Fruit fly (Drosophila melanogaster) whole organism, embryonic: Measurements from ENCODE around the gene aop.

ENCODE experiments used
- ATbp ChIP-seq: fragments of 200-800 bp; sonication (Bioruptor generic); optimal IDR thresholded peaks from 2 replicates; lab custom pipeline; 2017; ENCODE audit warnings: missing biosample characterization, mild to moderate bottlenecking, missing genetic modification characterization, missing genetic modification reagents
- Abd-B ChIP-seq: fragments of 200-800 bp; sonication (Bioruptor generic); optimal IDR thresholded peaks from 2 replicates; lab custom pipeline; 2018; ENCODE audit warnings: missing biosample characterization, mild to moderate bottlenecking, missing genetic modification characterization, moderate library complexity
- Adf1 ChIP-seq: fragments of 200-800 bp; sonication (Bioruptor generic); IDR thresholded peaks from 2 replicates; pipeline ENCODE4 v1.3.6; 2022; ENCODE audit warnings: missing biosample characterization, missing genetic modification characterization
- CG10366 ChIP-seq: fragments of 200-800 bp; sonication (Bioruptor generic); IDR thresholded peaks from 2 replicates; pipeline ENCODE4 v1.3.6; 2022; ENCODE audit warnings: missing biosample characterization, missing genetic modification characterization
- CG11696 ChIP-seq: fragments of 200-800 bp; sonication (Bioruptor generic); IDR thresholded peaks from 2 replicates; pipeline ENCODE4 v1.3.6; 2022; ENCODE audit warnings: missing biosample characterization, missing genetic modification characterization
- CG12299 ChIP-seq: fragments of 200-800 bp; sonication (Bioruptor generic); optimal IDR thresholded peaks from 2 replicates; lab custom pipeline; 2018; ENCODE audit warnings: missing biosample characterization, mild to moderate bottlenecking, missing genetic modification characterization
- CG13894 ChIP-seq: fragments of 200-800 bp; sonication (Bioruptor generic); optimal IDR thresholded peaks from 3 replicates; lab custom pipeline; 2018; ENCODE audit warnings: missing biosample characterization, mild to moderate bottlenecking, missing genetic modification characterization, moderate library complexity
- CG14860 ChIP-seq: fragments of 200-800 bp; sonication (Bioruptor generic); IDR thresholded peaks from 3 replicates; pipeline ENCODE4 v1.3.6; 2022; ENCODE audit warnings: missing biosample characterization, missing genetic modification characterization; ENCODE audit not compliant: partially characterized antibody
- CG16813 ChIP-seq: fragments of 200-800 bp; sonication (Bioruptor generic); IDR thresholded peaks from 3 replicates; pipeline ENCODE4 v1.3.6; 2022; ENCODE audit warnings: missing biosample characterization, missing genetic modification characterization; ENCODE audit not compliant: partially characterized antibody
- CG18599 ChIP-seq: fragments of 200-800 bp; sonication (Bioruptor generic); optimal IDR thresholded peaks from 3 replicates; lab custom pipeline; 2017; ENCODE audit warnings: missing biosample characterization, missing genetic modification characterization, mild to moderate bottlenecking, moderate library complexity, missing genetic modification reagents
- CG2678 ChIP-seq: fragments of 200-800 bp; sonication (Bioruptor generic); optimal IDR thresholded peaks from 3 replicates; lab custom pipeline; 2019; ENCODE audit warnings: missing biosample characterization, mild to moderate bottlenecking, missing genetic modification characterization, moderate library complexity
- CG31441 ChIP-seq: fragments of 200-800 bp; sonication (Bioruptor generic); IDR thresholded peaks from 2 replicates; pipeline ENCODE4 v1.3.6; 2022; ENCODE audit warnings: missing biosample characterization, missing genetic modification characterization
- CG34422 ChIP-seq: fragments of 200-800 bp; sonication (Bioruptor generic); IDR thresholded peaks from 3 replicates; pipeline ENCODE4 v1.3.6; 2022; ENCODE audit warnings: missing biosample characterization, missing genetic modification characterization
- CG43689 ChIP-seq: fragments of 200-800 bp; sonication (Bioruptor generic); IDR thresholded peaks from 2 replicates; pipeline ENCODE4 v1.3.6; 2022; ENCODE audit warnings: missing biosample characterization, missing genetic modification characterization
- CG6683 ChIP-seq: fragments of 200-800 bp; sonication (Bioruptor generic); optimal IDR thresholded peaks from 2 replicates; lab custom pipeline; 2017; ENCODE audit warnings: missing biosample characterization, mild to moderate bottlenecking, missing genetic modification characterization, missing genetic modification reagents
- CG6791 ChIP-seq: fragments of 200-800 bp; sonication (Bioruptor generic); IDR thresholded peaks from 3 replicates; pipeline ENCODE4 v1.3.6; 2022; ENCODE audit warnings: missing biosample characterization, missing genetic modification characterization; ENCODE audit not compliant: partially characterized antibody
- CG7372 ChIP-seq: fragments of 200-800 bp; sonication (Bioruptor generic); IDR thresholded peaks from 2 replicates; pipeline ENCODE4 v1.3.6; 2022; ENCODE audit warnings: missing biosample characterization, missing genetic modification characterization
- CG7556 ChIP-seq: fragments of 200-800 bp; sonication (Bioruptor generic); optimal IDR thresholded peaks from 2 replicates; lab custom pipeline; 2017; ENCODE audit warnings: missing biosample characterization, mild to moderate bottlenecking, missing genetic modification characterization
- CG7963 ChIP-seq: fragments of 200-800 bp; sonication (Bioruptor generic); IDR thresholded peaks from 3 replicates; pipeline ENCODE4 v1.3.6; 2022; ENCODE audit warnings: missing biosample characterization, missing genetic modification characterization; ENCODE audit not compliant: partially characterized antibody
- CG7987 ChIP-seq: fragments of 200-800 bp; sonication (Bioruptor generic); optimal IDR thresholded peaks from 2 replicates; lab custom pipeline; 2018; ENCODE audit warnings: missing biosample characterization, mild to moderate bottlenecking, missing genetic modification characterization, moderate library complexity
- Deaf1 ChIP-seq: fragments of 200-800 bp; optimal IDR thresholded peaks from 3 replicates; lab custom pipeline; 2019; ENCODE audit warnings: missing biosample characterization, mild to moderate bottlenecking, missing genetic modification characterization, moderate library complexity
- Dek ChIP-seq: fragments of 200-800 bp; sonication (Bioruptor generic); optimal IDR thresholded peaks from 3 replicates; lab custom pipeline; 2019; ENCODE audit warnings: missing biosample characterization, mild to moderate bottlenecking, missing genetic modification characterization, moderate library complexity
- Fer3 ChIP-seq: fragments of 200-800 bp; sonication (Bioruptor generic); optimal IDR thresholded peaks from 2 replicates; lab custom pipeline; 2018; ENCODE audit warnings: missing biosample characterization, mild to moderate bottlenecking, missing genetic modification characterization, moderate library complexity
- Hr39 ChIP-seq: fragments of >200 bp; optimal IDR thresholded peaks from 2 replicates; lab custom pipeline; 2017
- Max ChIP-seq: fragments of 200-800 bp; sonication (Bioruptor generic); optimal IDR thresholded peaks from 2 replicates; lab custom pipeline; 2016; ENCODE audit warnings: missing biosample characterization, mild to moderate bottlenecking, missing genetic modification characterization
- Mes4 ChIP-seq: fragments of 200-800 bp; sonication (Bioruptor generic); optimal IDR thresholded peaks from 2 replicates; lab custom pipeline; 2016; ENCODE audit warnings: missing biosample characterization, missing genetic modification characterization
- NC2β ChIP-seq: fragments of 200-800 bp; sonication (Bioruptor generic); optimal IDR thresholded peaks from 2 replicates; lab custom pipeline; 2016; ENCODE audit warnings: missing biosample characterization, missing genetic modification characterization
- Nf-YA ChIP-seq: fragments of 200-800 bp; sonication (Bioruptor generic); IDR thresholded peaks from 2 replicates; pipeline ENCODE4 v1.3.6; 2022; ENCODE audit warnings: missing biosample characterization, missing genetic modification characterization
- Rfx ChIP-seq: fragments of 200-800 bp; sonication (Bioruptor generic); IDR thresholded peaks from 2 replicates; pipeline ENCODE4 v1.3.6; 2022; ENCODE audit warnings: missing biosample characterization, missing genetic modification characterization
- Side ChIP-seq: fragments of 200-800 bp; sonication (Bioruptor generic); optimal IDR thresholded peaks from 2 replicates; lab custom pipeline; 2016; ENCODE audit warnings: missing biosample characterization, missing genetic modification characterization
- bab2 ChIP-seq: fragments of 200-800 bp; sonication (Bioruptor generic); optimal IDR thresholded peaks from 2 replicates; lab custom pipeline; 2016; ENCODE audit warnings: missing biosample characterization, missing genetic modification characterization
- bigmax ChIP-seq: fragments of 200-800 bp; sonication (Bioruptor generic); optimal IDR thresholded peaks from 2 replicates; lab custom pipeline; 2018; ENCODE audit warnings: missing biosample characterization, mild to moderate bottlenecking, missing genetic modification characterization
- br ChIP-seq: fragments of >200 bp; optimal IDR thresholded peaks from 2 replicates; lab custom pipeline; 2017
- chinmo ChIP-seq: fragments of 200-800 bp; sonication (Bioruptor generic); IDR thresholded peaks from 4 replicates; pipeline ENCODE4 v1.3.6; 2022; ENCODE audit warnings: missing biosample characterization, missing genetic modification characterization; ENCODE audit not compliant: partially characterized antibody
- exex ChIP-seq: fragments of 200-800 bp; sonication (Bioruptor generic); optimal IDR thresholded peaks from 4 replicates; lab custom pipeline; 2018; ENCODE audit warnings: missing biosample characterization, mild to moderate bottlenecking, missing genetic modification characterization, moderate library complexity
- fu2 ChIP-seq: fragments of 200-800 bp; sonication (Bioruptor generic); optimal IDR thresholded peaks from 2 replicates; lab custom pipeline; 2016; ENCODE audit warnings: missing biosample characterization, missing genetic modification characterization
- gsb ChIP-seq: fragments of 200-800 bp; sonication (Bioruptor generic); IDR thresholded peaks from 2 replicates; pipeline ENCODE4 v1.3.6; 2022; ENCODE audit warnings: missing biosample characterization, missing genetic modification characterization
- gsb-n ChIP-seq: fragments of 200-800 bp; sonication (Bioruptor generic); optimal IDR thresholded peaks from 3 replicates; lab custom pipeline; 2018; ENCODE audit warnings: missing biosample characterization, mild to moderate bottlenecking, missing genetic modification characterization
- gt ChIP-seq: fragments of 200-800 bp; sonication (Bioruptor generic); IDR thresholded peaks from 2 replicates; pipeline ENCODE4 v1.3.6; 2022; ENCODE audit warnings: missing biosample characterization, missing genetic modification characterization
- h ChIP-seq: fragments of >200 bp; optimal IDR thresholded peaks from 2 replicates; lab custom pipeline; 2017
- lbe ChIP-seq: fragments of 200-800 bp; sonication (Bioruptor generic); optimal IDR thresholded peaks from 2 replicates; lab custom pipeline; 2016; ENCODE audit warnings: missing biosample characterization, mild to moderate bottlenecking, missing genetic modification characterization
- maf-S ChIP-seq: fragments of 200-800 bp; sonication (Bioruptor generic); optimal IDR thresholded peaks from 2 replicates; lab custom pipeline; 2016; ENCODE audit warnings: missing biosample characterization, missing genetic modification characterization
- phol ChIP-seq: fragments of 200-800 bp; sonication (Bioruptor generic); optimal IDR thresholded peaks from 3 replicates; lab custom pipeline; 2018; ENCODE audit warnings: missing biosample characterization, mild to moderate bottlenecking, missing genetic modification characterization, moderate library complexity
- row ChIP-seq: fragments of 200-800 bp; sonication (Bioruptor generic); IDR thresholded peaks from 3 replicates; pipeline ENCODE4 v1.3.6; 2022; ENCODE audit warnings: missing biosample characterization, missing genetic modification characterization
- sim ChIP-seq: fragments of 200-800 bp; sonication (Bioruptor generic); IDR thresholded peaks from 2 replicates; pipeline ENCODE4 v1.3.6; 2022; ENCODE audit warnings: missing biosample characterization, missing genetic modification characterization
- so ChIP-seq: fragments of 200-800 bp; sonication (Bioruptor generic); IDR thresholded peaks from 3 replicates; pipeline ENCODE4 v1.3.6; 2022; ENCODE audit warnings: missing biosample characterization, missing genetic modification characterization
- ttk ChIP-seq: fragments of 200-800 bp; sonication (Bioruptor generic); IDR thresholded peaks from 2 replicates; pipeline ENCODE4 v2.1.2; 2022; ENCODE audit warnings: missing biosample characterization, missing genetic modification characterization
- twi ChIP-seq: fragments of 200-800 bp; optimal IDR thresholded peaks from 2 replicates; lab custom pipeline; 2019; ENCODE audit warnings: missing biosample characterization, mild to moderate bottlenecking, missing genetic modification characterization, moderate library complexity
- unpg ChIP-seq: fragments of 200-800 bp; sonication (Bioruptor generic); optimal IDR thresholded peaks from 3 replicates; lab custom pipeline; 2018; ENCODE audit warnings: missing biosample characterization, mild to moderate bottlenecking, missing genetic modification characterization, moderate library complexity
- usp ChIP-seq: fragments of >200 bp; optimal IDR thresholded peaks from 2 replicates; lab custom pipeline; 2017; ENCODE audit warnings: missing biosample characterization, missing genetic modification characterization

aop gene

dm6 chr2L:2130157-2130987, 48.2 kb downstream of the aop start, which contains the start of gene Glyp (continued):
- TF ChIP-seq CG34422 (GFP tag; lab: Robert Waterston, UW) (peak; percentile 95), CG18599 (GFP tag; lab: Kevin White, UChicago) (peak; percentile 99), ATbp (GFP tag; lab: Kevin White, UChicago) (peak; percentile 98), exex (tag; lab: Kevin White, UChicago) (peak; percentile 92), gsb-n (tag; lab: Kevin White, UChicago) (peak; percentile 95), phol (tag; lab: Kevin White, UChicago) (peak; percentile 96), Max (peak; percentile 96), CG16813 (GFP tag; lab: Robert Waterston, UW) (no peak), CG7556 (GFP tag; lab: Kevin White, UChicago) (peak; percentile 99), CG43689 (GFP tag; lab: Robert Waterston, UW) (peak; percentile 73), twi (tag; lab: Kevin White, UChicago) (peak; percentile 91), Side (peak; percentile 63), Nf-YA (GFP tag; lab: Robert Waterston, UW) (peak; percentile 88), Adf1 (GFP tag; lab: Robert Waterston, UW) (peak; percentile 83), gsb (GFP tag; lab: Robert Waterston, UW) (peak; percentile 89), CG31441 (GFP tag; lab: Robert Waterston, UW) (peak; percentile 99), CG2678 (tag; lab: Kevin White, UChicago) (peak; percentile 99), chinmo (peak; percentile 100), unpg (GFP tag; lab: Kevin White, UChicago) (peak; percentile 98), CG12299 (peak; percentile 96), CG7987 (GFP tag; lab: Kevin White, UChicago) (peak; percentile 59), Mes4 (GFP tag; lab: Kevin White, UChicago) (peak; percentile 56), lbe (peak; percentile 94), Fer3 (peak; percentile 97), CG13894 (peak; percentile 97), CG6683 (peak; percentile 98), Rfx (peak; percentile 97), CG10366 (GFP tag; lab: Robert Waterston, UW) (peak; percentile 94), sim (GFP tag; lab: Robert Waterston, UW) (peak; percentile 81), usp (GFP tag; lab: Kevin White, UChicago) (no peak), maf-S (GFP tag; lab: Kevin White, UChicago) (peak; percentile 39), CG7963 (GFP tag; lab: Robert Waterston, UW) (no peak), Abd-B (peak; percentile 94), so (GFP tag; lab: Robert Waterston, UW) (peak; percentile 94), CG11696 (peak; percentile 74), br (no peak), Dek (peak; percentile 97), row (peak; percentile 99), gt (GFP tag; lab: Robert Waterston, UW) (peak; percentile 78), CG7372 (GFP tag; lab: Robert Waterston, UW) (peak; percentile 93), ttk (GFP tag; lab: Robert Waterston, UW) (peak; percentile 93), NC2β (GFP tag; lab: Kevin White, UChicago) (peak; percentile 42), bigmax (GFP tag; lab: Kevin White, UChicago) (no peak), CG6791 (GFP tag; lab: Robert Waterston, UW) (no peak), Hr39 (no peak), h (no peak), bab2 (GFP tag; lab: Kevin White, UChicago) (peak; percentile 73), fu2 (GFP tag; lab: Kevin White, UChicago) (peak; percentile 68), Deaf1 (tag; lab: Kevin White, UChicago) (peak; percentile 87), CG14860 (GFP tag; lab: Robert Waterston, UW) (no peak)
